Worm (Caenorhabditis elegans) whole organism, midembryonic: Measurements from ENCODE around the gene F08D12.4.

Experiments used
- cog-1 ChIP-seq: sonication (generic microtip); optimal IDR thresholded peaks from 2 replicates; lab custom pipeline; 2016; ENCODE audit warnings: missing genetic modification characterization, missing compliant biosample characterization
- flt-1 ChIP-seq: fragments of 200-800 bp; sonication (Bioruptor generic); IDR thresholded peaks from 2 replicates; pipeline ENCODE4 v1.3.6; 2022; ENCODE audit warnings: missing genetic modification characterization, missing compliant biosample characterization
- klf-2 ChIP-seq: fragments of 200-800 bp; sonication (Bioruptor generic); conservative IDR thresholded peaks from 2 replicates; pipeline ENCODE4 v1.3.6; 2022; ENCODE audit warnings: missing genetic modification reagents, missing genetic modification characterization, missing compliant biosample characterization
- med-1 ChIP-seq: sonication (generic microtip); optimal IDR thresholded peaks from 2 replicates; lab custom pipeline; 2017; ENCODE audit warnings: missing genetic modification characterization, mild to moderate bottlenecking, missing compliant biosample characterization, antibody characterized with exemption, missing genetic modification reagents; ENCODE audit not compliant: insufficient read depth
- ref-1 ChIP-seq: fragments of 200-800 bp; sonication (Bioruptor generic); conservative IDR thresholded peaks from 2 replicates; pipeline ENCODE4 v1.3.6; 2022; ENCODE audit warnings: missing genetic modification reagents, missing genetic modification characterization, missing compliant biosample characterization
- tab-1 ChIP-seq: fragments of 200-800 bp; sonication (Bioruptor generic); IDR thresholded peaks from 2 replicates; pipeline ENCODE4 v1.3.6; 2022; ENCODE audit warnings: missing genetic modification characterization, missing compliant biosample characterization
- ztf-23 ChIP-seq: fragments of 200-800 bp; sonication (Bioruptor generic); IDR thresholded peaks from 2 replicates; pipeline ENCODE4 v1.3.6; 2022; ENCODE audit warnings: missing genetic modification reagents, missing genetic modification characterization, missing compliant biosample characterization
- ztf-29 ChIP-seq: fragments of 200-800 bp; sonication (Bioruptor generic); IDR thresholded peaks from 2 replicates; pipeline ENCODE4 v1.3.6; 2022; ENCODE audit warnings: missing genetic modification reagents, missing genetic modification characterization, missing compliant biosample characterization

DNA sequence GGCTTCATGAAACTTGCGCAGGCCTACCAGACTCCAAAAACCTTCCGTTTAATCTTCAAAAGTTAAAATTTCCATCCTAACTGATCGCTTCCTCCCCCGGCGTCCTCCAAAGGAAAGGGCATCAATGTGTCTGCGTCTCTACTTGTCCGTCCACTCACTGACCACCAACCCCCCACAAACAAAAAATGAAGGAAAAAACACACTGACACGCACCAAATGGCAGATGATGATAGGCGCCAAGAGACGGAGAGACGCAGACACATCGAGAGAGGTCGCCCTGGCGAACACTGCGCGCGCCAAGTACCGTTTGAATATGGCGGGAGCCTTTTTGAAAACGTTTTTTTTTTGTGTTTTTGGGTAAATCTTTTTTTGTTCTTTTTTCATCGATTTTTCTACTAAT lies 43.2 kb upstream of the F08D12.4 start:
- no peak for TF ChIP-seq med-1 (GFP tag; lab: Kevin White, UChicago)
- TF ChIP-seq ref-1 (GFP tag; lab: Robert Waterston, UW), result no peak
- TF ChIP-seq tab-1 (GFP tag; lab: Robert Waterston, UW), result no peak
- no peak for TF ChIP-seq cog-1 (tag; lab: Kevin White, UChicago)
- TF ChIP-seq flt-1, result no peak
- no peak for TF ChIP-seq klf-2 (GFP tag; lab: Robert Waterston, UW)
- TF ChIP-seq ztf-29 (GFP tag; lab: Robert Waterston, UW), result no peak
- no peak for TF ChIP-seq ztf-23 (GFP tag; lab: Robert Waterston, UW)
